Worm (Caenorhabditis elegans): ENCODE results near the gene T19C4.5.

The T19C4.5 gene

DNA sequence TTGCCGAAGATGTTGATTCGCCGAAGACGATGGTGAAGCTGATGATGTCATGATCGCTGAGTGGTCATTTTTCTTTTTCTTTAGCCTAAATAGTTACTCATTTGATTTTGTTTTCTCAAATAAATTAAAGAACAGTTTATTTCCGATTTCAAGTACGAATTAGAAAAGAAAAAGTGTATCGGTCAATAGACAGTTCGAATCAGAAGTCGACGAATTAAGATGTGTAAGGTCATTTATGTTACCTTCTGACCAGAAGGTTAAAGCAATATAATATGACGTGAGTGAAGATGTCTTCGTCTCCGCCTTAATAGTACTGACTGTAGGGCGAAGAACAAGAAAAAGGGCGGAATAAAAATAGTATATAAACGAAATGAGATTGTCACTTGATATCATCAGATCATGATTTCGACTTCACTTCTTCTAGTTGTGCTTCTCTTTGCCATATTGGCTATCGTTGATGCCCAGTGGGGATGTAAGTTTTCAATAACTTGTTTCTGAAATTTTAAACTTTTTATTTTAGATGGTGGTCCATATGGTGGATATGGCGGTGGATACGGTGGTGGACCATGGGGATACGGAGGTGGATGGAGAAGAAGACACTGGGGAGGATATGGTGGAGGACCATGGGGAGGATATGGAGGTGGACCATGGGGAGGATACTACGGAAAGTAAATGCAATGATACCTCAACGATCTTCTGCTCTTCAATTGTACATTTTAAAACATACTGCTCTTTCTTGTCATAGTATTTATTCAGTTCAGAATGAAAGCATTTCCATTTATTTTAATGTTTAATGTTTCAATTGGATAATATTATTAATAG is 24.8 kb upstream of the T19C4.5 start, which contains the start of the genes T19C4.24 and nlp-33:
TSS of gene T19C4.24 (minus strand) at position 51 of the 822 bp plus-strand sequence.
TSS of gene nlp-33 (plus strand) at position 389 of the 822 bp plus-strand sequence.
- TF ChIP-seq nhr-25 (tag; optimal IDR thresholded peaks at IDR 0.05) (peak; percentile 87), skn-1 (tag; optimal IDR thresholded peaks at IDR 0.05) (no peak), sma-9 (GFP tag; optimal IDR thresholded peaks at IDR 0.05) (peak; percentile 37), sma-9 (tag; optimal IDR thresholded peaks at IDR 0.05) (no peak), sma-3 (GFP tag; optimal IDR thresholded peaks at IDR 0.05) (peak; percentile 72), ama-1 (optimal IDR thresholded peaks at IDR 0.05) (peak; percentile 94), alr-1 (tag; optimal IDR thresholded peaks at IDR 0.05) (no peak), blmp-1 (tag; optimal IDR thresholded peaks at IDR 0.05; ENCODE audit: insufficient read depth) (peak; percentile 28), crh-2 (tag; optimal IDR thresholded peaks at IDR 0.05) (peak; percentile 4)

DNA sequence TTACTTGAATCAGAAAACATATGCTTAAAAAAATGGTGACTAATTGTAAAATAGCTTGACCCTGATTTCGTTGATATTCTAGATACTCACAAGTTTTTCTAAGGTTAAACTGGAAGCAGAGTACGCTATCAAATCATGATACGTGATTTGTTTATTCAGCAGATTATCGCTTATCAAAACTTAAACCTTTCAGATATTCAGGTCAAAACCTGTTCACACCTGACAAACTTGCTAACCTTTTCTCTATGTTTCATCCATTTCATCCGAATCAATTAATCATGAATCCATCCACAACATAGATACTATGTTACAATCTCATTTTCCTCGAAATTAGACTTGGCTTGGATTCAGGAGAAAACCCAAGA is 24.3 kb upstream of the T19C4.5 start:
- TF ChIP-seq nhr-21 (tag; optimal IDR thresholded peaks at IDR 0.05) (peak; percentile 84), alr-1 (tag; optimal IDR thresholded peaks at IDR 0.05) (no peak), nhr-12 (tag; optimal IDR thresholded peaks at IDR 0.05) (no peak), lin-11 (tag; optimal IDR thresholded peaks at IDR 0.05) (no peak), nhr-25 (tag; optimal IDR thresholded peaks at IDR 0.05) (peak; percentile 74), ztf-1 (GFP tag; conservative IDR thresholded peaks at IDR 0.05) (no peak), lin-13 (GFP tag; optimal IDR thresholded peaks at IDR 0.05) (peak; percentile 14), ztf-11 (tag; optimal IDR thresholded peaks at IDR 0.05) (no peak), peb-1 (tag; optimal IDR thresholded peaks at IDR 0.05) (no peak), gmeb-1 (tag; optimal IDR thresholded peaks at IDR 0.05) (no peak), nhr-77 (tag; optimal IDR thresholded peaks at IDR 0.05) (no peak), zag-1 (tag; optimal IDR thresholded peaks at IDR 0.05) (no peak), sma-3 (GFP tag; optimal IDR thresholded peaks at IDR 0.05) (peak; percentile 62), egl-27 (tag; optimal IDR thresholded peaks at IDR 0.05) (no peak)

DNA sequence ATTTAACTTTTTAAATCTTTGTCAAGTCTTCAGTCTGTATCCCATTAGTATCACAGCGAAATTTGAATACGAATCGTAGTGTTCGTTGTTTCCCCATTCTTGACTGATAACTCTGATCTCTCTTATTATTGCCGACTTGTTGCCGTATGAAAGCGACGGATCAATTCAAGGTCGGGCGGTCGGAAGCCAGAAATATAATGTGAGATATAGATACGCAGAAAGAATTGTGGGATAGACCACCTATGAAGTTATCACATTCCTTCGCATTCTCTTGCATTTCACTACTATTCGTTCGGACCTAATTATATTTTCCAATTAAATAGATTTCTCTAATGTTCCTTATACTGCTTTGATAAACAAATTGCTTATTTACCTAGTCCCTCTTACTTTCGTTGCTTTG is 23.0 kb upstream of the T19C4.5 start:
- TF ChIP-seq nhr-25 (tag; optimal IDR thresholded peaks at IDR 0.05) (peak; percentile 4), elt-3 (tag; optimal IDR thresholded peaks at IDR 0.05) (no peak)

DNA sequence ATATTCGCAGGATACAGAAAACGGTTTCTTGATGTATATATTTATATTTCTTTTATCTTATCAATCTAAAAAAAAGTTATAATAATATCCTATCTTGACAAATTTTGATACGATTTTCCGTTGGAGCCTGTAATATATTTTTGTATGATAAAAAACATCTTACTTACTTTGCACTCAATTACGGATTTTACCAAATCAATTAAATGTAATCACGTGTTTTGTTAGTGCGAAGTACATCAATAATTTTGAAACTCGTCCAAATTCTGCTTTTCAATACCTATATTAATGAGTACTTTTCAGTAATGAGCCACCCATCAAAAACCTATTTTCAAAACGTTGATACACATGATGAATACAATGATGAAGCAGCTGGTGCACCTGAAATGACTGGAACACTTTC is 22.6 kb upstream of the T19C4.5 start, which contains the start of gene T19C4.1:
TSS of gene T19C4.1 (plus strand) at position 301 of the 400 bp plus-strand sequence.
- no peak for TF ChIP-seq snpc-4 (tag; optimal IDR thresholded peaks at IDR 0.05)
- TF ChIP-seq skn-1 (tag; optimal IDR thresholded peaks at IDR 0.05), result no peak
- TF ChIP-seq nhr-77 (tag; optimal IDR thresholded peaks at IDR 0.05), result no peak
- no peak for TF ChIP-seq elt-1 (tag; optimal IDR thresholded peaks at IDR 0.05)
- no peak for TF ChIP-seq nhr-23 (tag; optimal IDR thresholded peaks at IDR 0.05)
- no peak for TF ChIP-seq sma-3 (GFP tag; optimal IDR thresholded peaks at IDR 0.05)
- TF ChIP-seq ceh-82 (tag; optimal IDR thresholded peaks at IDR 0.05), result no peak
- no peak for TF ChIP-seq nhr-21 (tag; optimal IDR thresholded peaks at IDR 0.05)
- TF ChIP-seq nhr-237 (tag; optimal IDR thresholded peaks at IDR 0.05), result no peak
- no peak for TF ChIP-seq C34F6.9 (tag; optimal IDR thresholded peaks at IDR 0.05)

DNA sequence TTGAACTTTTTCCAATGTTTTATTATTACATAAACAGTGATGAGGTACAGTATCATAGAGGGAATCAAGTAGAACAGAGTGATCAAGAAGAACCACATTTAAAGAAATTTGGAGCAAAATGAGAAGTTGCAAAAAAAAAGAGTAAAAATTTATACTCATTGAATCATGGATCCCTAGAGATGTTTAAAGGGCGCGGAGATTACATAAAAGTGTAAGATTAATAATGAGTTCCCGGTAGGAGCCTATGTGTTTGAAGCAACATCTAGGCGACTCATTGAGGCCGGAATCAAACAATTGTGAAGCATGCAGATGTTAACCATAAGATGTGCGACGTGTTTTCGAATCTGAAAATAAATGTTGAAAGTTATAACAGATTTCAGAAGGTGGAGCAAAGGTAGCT is 19.7 kb upstream of the T19C4.5 start, which contains the start of gene srg-39:
TSS of gene srg-39 (minus strand) at position 101 of the 400 bp plus-strand sequence.
- no peak for TF ChIP-seq C34F6.9 (tag; optimal IDR thresholded peaks at IDR 0.05)
- TF ChIP-seq dmd-4 (tag; optimal IDR thresholded peaks at IDR 0.05), result no peak
- TF ChIP-seq crh-2 (tag; optimal IDR thresholded peaks at IDR 0.05), result no peak
- no peak for TF ChIP-seq nhr-10 (tag; optimal IDR thresholded peaks at IDR 0.05)
- no peak for TF ChIP-seq lin-13 (GFP tag; optimal IDR thresholded peaks at IDR 0.05)
- no peak for TF ChIP-seq elt-1 (tag; optimal IDR thresholded peaks at IDR 0.05)
- TF ChIP-seq R02D3.7 (tag; optimal IDR thresholded peaks at IDR 0.05), result no peak
- no peak for TF ChIP-seq sma-3 (GFP tag; optimal IDR thresholded peaks at IDR 0.05)
- no peak for TF ChIP-seq nhr-6 (tag; optimal IDR thresholded peaks at IDR 0.05)
- TF ChIP-seq ceh-16 (tag; optimal IDR thresholded peaks at IDR 0.05), result no peak
- TF ChIP-seq peb-1 (tag; optimal IDR thresholded peaks at IDR 0.05), result no peak
- no peak for TF ChIP-seq ZK546.5 (tag; optimal IDR thresholded peaks at IDR 0.05)
- no peak for TF ChIP-seq nhr-25 (tag; optimal IDR thresholded peaks at IDR 0.05)
- TF ChIP-seq elt-3 (tag; optimal IDR thresholded peaks at IDR 0.05), result no peak
- TF ChIP-seq blmp-1 (tag; optimal IDR thresholded peaks at IDR 0.05; ENCODE audit: insufficient read depth), result no peak
- no peak for TF ChIP-seq fos-1 (tag; optimal IDR thresholded peaks at IDR 0.05)
- no peak for TF ChIP-seq aly-2 (tag; optimal IDR thresholded peaks at IDR 0.05)
- no peak for TF ChIP-seq lin-39 (tag; optimal IDR thresholded peaks at IDR 0.05)
